Worm (Caenorhabditis elegans): ENCODE results near the gene T25B9.8.

Gene T25B9.8

ce11 chrIV:10734527-10735436, 33.2 kb downstream of the T25B9.8 start, which contains the start of the genes orc-5 and cyb-1 (continued):
- TF ChIP-seq unc-62 (GFP tag; optimal IDR thresholded peaks at IDR 0.05) (no peak), egl-27 (tag; optimal IDR thresholded peaks at IDR 0.05) (no peak), ZK546.5 (tag; optimal IDR thresholded peaks at IDR 0.05) (no peak), nhr-12 (tag; optimal IDR thresholded peaks at IDR 0.05) (no peak), skn-1 (tag; optimal IDR thresholded peaks at IDR 0.05) (peak; percentile 63), snpc-4 (tag; optimal IDR thresholded peaks at IDR 0.05) (peak; percentile 16), R02D3.7 (tag; optimal IDR thresholded peaks at IDR 0.05) (peak; percentile 20), mml-1 (tag; optimal IDR thresholded peaks at IDR 0.05) (no peak), aly-2 (tag; optimal IDR thresholded peaks at IDR 0.05) (no peak)

- TF ChIP-seq ztf-11 (tag; optimal IDR thresholded peaks at IDR 0.05) (no peak), unc-39 (tag; optimal IDR thresholded peaks at IDR 0.05) (no peak), R02D3.7 (tag; optimal IDR thresholded peaks at IDR 0.05) (no peak), nhr-237 (tag; optimal IDR thresholded peaks at IDR 0.05) (no peak), tbx-2 (tag; optimal IDR thresholded peaks at IDR 0.05) (no peak), ceh-28 (tag; optimal IDR thresholded peaks at IDR 0.05) (no peak), pqm-1 (tag; optimal IDR thresholded peaks at IDR 0.05) (no peak), nhr-12 (tag; optimal IDR thresholded peaks at IDR 0.05) (no peak), zag-1 (tag; optimal IDR thresholded peaks at IDR 0.05) (no peak), unc-62 (GFP tag; optimal IDR thresholded peaks at IDR 0.05) (no peak), nhr-25 (tag; optimal IDR thresholded peaks at IDR 0.05) (no peak), fkh-10 (GFP tag; optimal IDR thresholded peaks at IDR 0.05) (no peak), nhr-76 (tag; optimal IDR thresholded peaks at IDR 0.05) (no peak), mdl-1 (tag; optimal IDR thresholded peaks at IDR 0.05) (no peak), ceh-82 (tag; optimal IDR thresholded peaks at IDR 0.05) (no peak), egl-27 (tag; optimal IDR thresholded peaks at IDR 0.05) (no peak), snpc-4 (tag; optimal IDR thresholded peaks at IDR 0.05) (no peak), ztf-4 (tag; optimal IDR thresholded peaks at IDR 0.05) (no peak)
Measured at ce11 chrIV:10727734-10728133, 40.3 kb downstream of the T25B9.8 start, which contains the start of gene ZC168.2. ZC168.2 (plus strand) TSS chrIV:10728034.

ce11 chrIV:10718865-10719264, 49.1 kb downstream of the T25B9.8 start:
- TF ChIP-seq nhr-12 (tag; optimal IDR thresholded peaks at IDR 0.05) = no peak
- TF ChIP-seq elt-1 (tag; optimal IDR thresholded peaks at IDR 0.05) = no peak
- no peak for TF ChIP-seq ama-1 (optimal IDR thresholded peaks at IDR 0.05)
- TF ChIP-seq nhr-28 (tag; optimal IDR thresholded peaks at IDR 0.05) = no peak
- TF ChIP-seq jun-1 (tag; optimal IDR thresholded peaks at IDR 0.05) = no peak

ce11 chrIV:10718075-10718474, 49.9 kb downstream of the T25B9.8 start:
- TF ChIP-seq sea-2 (GFP tag; optimal IDR thresholded peaks at IDR 0.05) (no peak), fos-1 (tag; optimal IDR thresholded peaks at IDR 0.05) (no peak), jun-1 (tag; optimal IDR thresholded peaks at IDR 0.05) (no peak), lsy-12 (tag; optimal IDR thresholded peaks at IDR 0.05) (no peak), nhr-23 (tag; optimal IDR thresholded peaks at IDR 0.05) (no peak)

Measured in whole organism, L3 larva.